Worm (Caenorhabditis elegans) whole organism, young adult: ENCODE results near the gene T28C12.6.
A peak's percentile ranks its signal among the peaks of the same experiment; 100 is the strongest.

Experiments used
- B0261.1 ChIP-seq: sonication (generic microtip); optimal IDR thresholded peaks from 2 replicates; lab custom pipeline; 2016; ENCODE audit warnings: mild to moderate bottlenecking, missing genetic modification characterization, moderate library complexity, missing compliant biosample characterization
- F37B4.10 ChIP-seq: fragments of 200-800 bp; sonication (Bioruptor generic); IDR thresholded peaks from 2 replicates; pipeline ENCODE4 v1.3.6; 2022; ENCODE audit warnings: missing genetic modification characterization, missing compliant biosample characterization
- F52B5.7 ChIP-seq: sonication (generic microtip); optimal IDR thresholded peaks from 2 replicates; lab custom pipeline; 2016; ENCODE audit warnings: mild to moderate bottlenecking, missing genetic modification characterization, missing compliant biosample characterization
- F55B11.4 ChIP-seq: sonication (generic microtip); optimal IDR thresholded peaks from 2 replicates; lab custom pipeline; 2016; ENCODE audit warnings: missing compliant biosample characterization, missing genetic modification characterization, borderline replicate concordance; ENCODE audit not compliant: insufficient read depth
- K12H6.12 ChIP-seq: fragments of 200-800 bp; sonication (Bioruptor generic); optimal IDR thresholded peaks from 2 replicates; lab custom pipeline; 2018; ENCODE audit warnings: mild to moderate bottlenecking, missing genetic modification characterization, missing compliant biosample characterization
- T26A5.8 ChIP-seq: sonication (generic microtip); optimal IDR thresholded peaks from 2 replicates; lab custom pipeline; 2016; ENCODE audit warnings: missing genetic modification characterization, missing compliant biosample characterization
- Y53G8AR.9 ChIP-seq: fragments of 200-800 bp; sonication (Bioruptor generic); conservative IDR thresholded peaks from 2 replicates; pipeline ENCODE4 v1.3.6; 2022; ENCODE audit warnings: missing genetic modification reagents, missing genetic modification characterization, missing compliant biosample characterization
- Y56A3A.18 ChIP-seq: fragments of 200-800 bp; sonication (Bioruptor generic); IDR thresholded peaks from 2 replicates; pipeline ENCODE4 v1.3.6; 2022; ENCODE audit warnings: missing genetic modification reagents, missing genetic modification characterization, missing compliant biosample characterization
- Y95B8A.8 ChIP-seq: fragments of 200-800 bp; sonication (Bioruptor generic); IDR thresholded peaks from 2 replicates; pipeline ENCODE4 v1.3.6; 2022; ENCODE audit warnings: missing genetic modification reagents, missing genetic modification characterization, missing compliant biosample characterization
- ama-1 ChIP-seq, 3 experiments: fragments of 150-350 bp in 1 of 3; sonication (generic microtip) in 2 of 3; optimal IDR thresholded peaks; 2 replicates each; lab custom pipeline; 2014 to 2018; ENCODE audit warnings: missing biosample characterization in 2 of 3, missing genetic modification characterization in 2 of 3, missing genetic modification reagents in 2 of 3
- attf-3 ChIP-seq: fragments of 200-800 bp; sonication (Bioruptor generic); conservative IDR thresholded peaks from 2 replicates; pipeline ENCODE4 v1.3.6; 2022; ENCODE audit warnings: missing genetic modification reagents, missing genetic modification characterization, missing compliant biosample characterization
- attf-5 ChIP-seq: fragments of 200-800 bp; sonication (Bioruptor generic); optimal IDR thresholded peaks from 2 replicates; lab custom pipeline; 2018; ENCODE audit warnings: mild to moderate bottlenecking, missing genetic modification characterization, missing compliant biosample characterization
- cebp-1 ChIP-seq, 2 experiments: fragments of 200-800 bp in 1 of 2; sonication (Bioruptor generic) in 1 of 2; sonication (generic microtip) in 1 of 2; IDR thresholded peaks in 1 of 2; optimal IDR thresholded peaks in 1 of 2; 2 replicates each; pipeline versions ENCODE4 v1.3.6 to Lab custom; 2017 to 2022; ENCODE audit warnings: missing compliant biosample characterization in 2 of 2, missing genetic modification characterization in 2 of 2, mild to moderate bottlenecking in 1 of 2, missing genetic modification reagents in 1 of 2, moderate library complexity in 1 of 2
- cebp-2 ChIP-seq: fragments of 200-800 bp; sonication (Bioruptor generic); IDR thresholded peaks from 2 replicates; pipeline ENCODE4 v1.3.6; 2022; ENCODE audit warnings: missing genetic modification characterization, missing compliant biosample characterization
- ceh-27 ChIP-seq: fragments of 200-800 bp; sonication (Bioruptor generic); optimal IDR thresholded peaks from 2 replicates; lab custom pipeline; 2018; ENCODE audit warnings: mild to moderate bottlenecking, missing genetic modification characterization, moderate library complexity, missing compliant biosample characterization
- chd-7 ChIP-seq: sonication (generic microtip); optimal IDR thresholded peaks from 2 replicates; lab custom pipeline; 2016; ENCODE audit warnings: mild to moderate bottlenecking, missing genetic modification characterization, moderate library complexity, missing compliant biosample characterization
- dox-1 ChIP-seq: fragments of 200-800 bp; sonication (Bioruptor generic); IDR thresholded peaks from 2 replicates; pipeline ENCODE4 v1.3.6; 2022; ENCODE audit warnings: missing genetic modification reagents, missing genetic modification characterization, missing compliant biosample characterization
- egrh-3 ChIP-seq: fragments of 200-800 bp; sonication (Bioruptor generic); IDR thresholded peaks from 2 replicates; pipeline ENCODE4 v1.3.6; 2022; ENCODE audit warnings: missing genetic modification reagents, missing genetic modification characterization, missing compliant biosample characterization
- gei-17 ChIP-seq: fragments of 200-800 bp; sonication (Bioruptor generic); optimal IDR thresholded peaks from 2 replicates; lab custom pipeline; 2018; ENCODE audit warnings: mild to moderate bottlenecking, missing genetic modification characterization, missing compliant biosample characterization
- him-1 ChIP-seq: sonication (generic microtip); optimal IDR thresholded peaks from 2 replicates; lab custom pipeline; 2016; ENCODE audit warnings: missing genotype, missing genetic modification reagents, missing genetic modification characterization, missing compliant biosample characterization
- hmg-1.2 ChIP-seq: fragments of 200-800 bp; sonication (Bioruptor generic); IDR thresholded peaks from 2 replicates; pipeline ENCODE4 v1.3.6; 2022; ENCODE audit warnings: missing genetic modification reagents, missing genetic modification characterization, missing compliant biosample characterization
- hrde-1 ChIP-seq: sonication (generic microtip); optimal IDR thresholded peaks from 2 replicates; lab custom pipeline; 2016; ENCODE audit warnings: missing genetic modification characterization, mild to moderate bottlenecking, missing compliant biosample characterization, moderate library complexity, missing genotype, missing genetic modification reagents, borderline replicate concordance
- hsf-1 ChIP-seq: fragments of 200-800 bp; sonication (Bioruptor generic); IDR thresholded peaks from 2 replicates; pipeline ENCODE4 v1.3.6; 2022; ENCODE audit warnings: missing genetic modification reagents, missing genetic modification characterization, missing compliant biosample characterization
- let-526 ChIP-seq: fragments of 200-800 bp; sonication (Bioruptor generic); IDR thresholded peaks from 2 replicates; pipeline ENCODE4 v1.3.6; 2022; ENCODE audit warnings: missing genetic modification reagents, missing genetic modification characterization, missing compliant biosample characterization
- let-607 ChIP-seq, 2 experiments: fragments of 200-800 bp in 1 of 2; sonication (Bioruptor generic) in 1 of 2; sonication (generic microtip) in 1 of 2; optimal IDR thresholded peaks; 2 replicates each; lab custom pipeline; 2016 to 2018; ENCODE audit warnings: mild to moderate bottlenecking in 2 of 2, missing compliant biosample characterization in 2 of 2, missing genetic modification characterization in 2 of 2, moderate library complexity in 2 of 2, missing genotype in 1 of 2
- lin-40 ChIP-seq: sonication (generic microtip); optimal IDR thresholded peaks from 2 replicates; lab custom pipeline; 2016; ENCODE audit warnings: missing genetic modification characterization, mild to moderate bottlenecking, missing compliant biosample characterization, missing genotype, missing genetic modification reagents
- mcd-1 ChIP-seq: fragments of 200-800 bp; sonication (Bioruptor generic); IDR thresholded peaks from 2 replicates; pipeline ENCODE4 v1.3.6; 2022; ENCODE audit warnings: missing genetic modification reagents, missing genetic modification characterization, missing compliant biosample characterization
- mel-28 ChIP-seq: sonication (generic microtip); optimal IDR thresholded peaks from 2 replicates; lab custom pipeline; 2016; ENCODE audit warnings: borderline replicate concordance, mild to moderate bottlenecking, missing genetic modification characterization, missing compliant biosample characterization
- nfya-2 ChIP-seq: fragments of 200-800 bp; sonication (Bioruptor generic); IDR thresholded peaks from 2 replicates; pipeline ENCODE4 v1.3.6; 2022; ENCODE audit warnings: missing genetic modification reagents, missing genetic modification characterization, missing compliant biosample characterization
- nhr-80 ChIP-seq: sonication (generic microtip); optimal IDR thresholded peaks from 2 replicates; lab custom pipeline; 2016; ENCODE audit warnings: missing genetic modification characterization, missing compliant biosample characterization
- pbrm-1 ChIP-seq: fragments of 200-800 bp; sonication (Bioruptor generic); IDR thresholded peaks from 2 replicates; pipeline ENCODE4 v1.3.6; 2022; ENCODE audit warnings: missing genetic modification reagents, missing genetic modification characterization, missing compliant biosample characterization
- pha-4 ChIP-seq: fragments of 150-350 bp; sonication (generic microtip); optimal IDR thresholded peaks from 2 replicates; lab custom pipeline; 2014; ENCODE audit warnings: missing biosample characterization, missing genetic modification reagents, missing genetic modification characterization
- rcor-1 ChIP-seq: fragments of 200-800 bp; sonication (Bioruptor generic); IDR thresholded peaks from 2 replicates; pipeline ENCODE4 v1.3.6; 2022; ENCODE audit warnings: missing genetic modification reagents, missing genetic modification characterization, missing compliant biosample characterization
- snpc-1.3 ChIP-seq: sonication (generic microtip); optimal IDR thresholded peaks from 2 replicates; lab custom pipeline; 2017; ENCODE audit warnings: missing genetic modification characterization, mild to moderate bottlenecking, missing compliant biosample characterization, antibody characterized with exemption, moderate library complexity, missing genotype, missing genetic modification reagents; ENCODE audit not compliant: insufficient read depth
- snpc-4 ChIP-seq, 5 experiments: fragments of 150-350 bp in 1 of 5; sonication (generic microtip) in 4 of 5; optimal IDR thresholded peaks; 2 replicates each; lab custom pipeline; 2014 to 2018; ENCODE audit warnings: missing genetic modification characterization in 5 of 5, missing biosample characterization in 3 of 5, antibody characterized with exemption in 2 of 5, mild to moderate bottlenecking in 2 of 5, missing compliant biosample characterization in 2 of 5, missing genotype in 2 of 5, moderate library complexity in 2 of 5, missing genetic modification reagents in 1 of 5
- somi-1 ChIP-seq: fragments of 200-800 bp; sonication (Bioruptor generic); optimal IDR thresholded peaks from 2 replicates; lab custom pipeline; 2018; ENCODE audit warnings: mild to moderate bottlenecking, missing genetic modification characterization, missing compliant biosample characterization
- sptf-2 ChIP-seq: fragments of 200-800 bp; sonication (Bioruptor generic); optimal IDR thresholded peaks from 2 replicates; lab custom pipeline; 2018; ENCODE audit warnings: mild to moderate bottlenecking, missing genetic modification characterization, missing compliant biosample characterization
- xnd-1 ChIP-seq: sonication (generic microtip); optimal IDR thresholded peaks from 2 replicates; lab custom pipeline; 2016; ENCODE audit warnings: missing genotype, missing genetic modification reagents, missing genetic modification characterization, missing compliant biosample characterization
- zfh-2 ChIP-seq: fragments of 200-800 bp; sonication (Bioruptor generic); conservative IDR thresholded peaks from 2 replicates; pipeline ENCODE4 v1.3.6; 2022; ENCODE audit warnings: missing genetic modification reagents, missing genetic modification characterization, missing compliant biosample characterization
- ztf-26 ChIP-seq: sonication (generic microtip); optimal IDR thresholded peaks from 2 replicates; lab custom pipeline; 2017; ENCODE audit warnings: missing genetic modification characterization, missing compliant biosample characterization
- ztf-28 ChIP-seq: fragments of 200-800 bp; sonication (Bioruptor generic); IDR thresholded peaks from 2 replicates; pipeline ENCODE4 v1.3.6; 2022; ENCODE audit warnings: missing genetic modification reagents, missing genetic modification characterization, missing compliant biosample characterization
- ztf-6 ChIP-seq: fragments of 200-800 bp; sonication (Bioruptor generic); IDR thresholded peaks from 2 replicates; pipeline ENCODE4 v1.3.6; 2022; ENCODE audit warnings: missing genetic modification reagents, missing genetic modification characterization, missing compliant biosample characterization

T28C12.6 gene

ce11 chrV:6352350-6352749, 16.4 kb upstream of the T28C12.6 start:
- no peak for TF ChIP-seq ama-1 (optimal IDR thresholded peaks at IDR 0.05; lab: Kevin White, UChicago)
- TF ChIP-seq ama-1 (GFP tag; optimal IDR thresholded peaks at IDR 0.05; lab: Kevin White, UChicago), result no peak
- TF ChIP-seq rcor-1 (GFP tag; lab: Robert Waterston, UW), result no peak
- TF ChIP-seq F52B5.7 (tag; lab: Kevin White, UChicago), result no peak
- no peak for TF ChIP-seq xnd-1 (tag; lab: Kevin White, UChicago)
- TF ChIP-seq ztf-28 (GFP tag; lab: Robert Waterston, UW), result 0 out of 2 replicates have a peak, but pooled peaks have one; percentile 7
- TF ChIP-seq, all 124 proteins: peak for 1

- TF ChIP-seq F55B11.4 (tag; lab: Kevin White, UChicago) (no peak), Y56A3A.18 (GFP tag; lab: Robert Waterston, UW) (0 out of 2 replicates have a peak, but pooled peaks have one; percentile 20), K12H6.12 (no peak)
Observed at ce11 chrV:6351122-6351521, 15.2 kb upstream of the T28C12.6 start.

DNA sequence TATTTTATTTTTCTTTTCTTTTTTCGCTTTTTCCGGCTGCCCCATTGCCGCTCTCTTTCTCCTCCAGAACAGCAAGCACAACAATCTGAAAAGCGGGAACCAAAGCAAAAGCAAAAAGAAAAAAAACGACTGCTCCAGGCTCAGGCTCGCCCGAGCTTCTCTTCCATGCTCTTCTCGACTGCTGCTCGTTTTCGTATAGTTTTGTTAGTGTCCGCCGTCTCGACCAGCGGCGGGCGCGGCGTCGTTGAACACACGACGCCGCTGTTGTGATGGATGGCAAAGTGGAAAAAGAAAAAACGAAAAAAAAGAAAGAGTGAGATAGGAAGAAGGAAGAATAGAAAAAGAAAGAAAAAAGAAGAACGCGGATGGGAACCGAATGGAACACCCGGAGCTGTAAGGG, 14.2 kb upstream of the T28C12.6 start:
- no peak for TF ChIP-seq B0261.1 (tag; lab: Kevin White, UChicago)
- no peak for TF ChIP-seq sptf-2 (GFP tag; lab: Kevin White, UChicago)
- TF ChIP-seq chd-7, result no peak
- TF ChIP-seq F37B4.10 (GFP tag; lab: Robert Waterston, UW), result no peak
- TF ChIP-seq snpc-1.3 (tag; lab: Kevin White, UChicago), result no peak
- TF ChIP-seq ceh-27, result no peak
- TF ChIP-seq egrh-3 (GFP tag; lab: Robert Waterston, UW), result 0 out of 2 replicates have a peak, but pooled peaks have one; percentile 30
- TF ChIP-seq ama-1 (optimal IDR thresholded peaks at IDR 0.05; lab: Kevin White, UChicago), result no peak
- peak in 1 of 2 experiments; percentile 36 for TF ChIP-seq ama-1 (GFP tag; optimal IDR thresholded peaks at IDR 0.05; lab: Kevin White, UChicago)
- TF ChIP-seq let-607 (tag; optimal IDR thresholded peaks at IDR 0.05; lab: Kevin White, UChicago), result no peak
- TF ChIP-seq attf-3 (GFP tag; lab: Robert Waterston, UW), result no peak
- peak; percentile 96 for TF ChIP-seq zfh-2 (GFP tag; lab: Robert Waterston, UW)
- TF ChIP-seq mcd-1, result 0 out of 2 replicates have a peak, but pooled peaks have one; percentile 21
- TF ChIP-seq somi-1, result peak; percentile 16
- TF ChIP-seq him-1 (tag; lab: Kevin White, UChicago), result no peak
- TF ChIP-seq hsf-1, result no peak
- no peak for TF ChIP-seq ztf-6 (GFP tag; lab: Robert Waterston, UW)
- TF ChIP-seq T26A5.8 (tag; lab: Kevin White, UChicago), result no peak
- no peak for TF ChIP-seq let-526 (GFP tag; lab: Robert Waterston, UW)
- TF ChIP-seq lin-40, result no peak
- no peak for TF ChIP-seq dox-1
- no peak for TF ChIP-seq Y53G8AR.9 (GFP tag; lab: Robert Waterston, UW)
- TF ChIP-seq snpc-4 (GFP tag; optimal IDR thresholded peaks at IDR 0.05; lab: Kevin White, UChicago), result no peak
- TF ChIP-seq snpc-4 (tag; optimal IDR thresholded peaks at IDR 0.05; lab: Kevin White, UChicago), result peak in 2 of 4 experiments; percentile 13 to 17
- no peak for TF ChIP-seq hmg-1.2 (GFP tag; lab: Robert Waterston, UW)
- TF ChIP-seq ztf-26 (tag; lab: Kevin White, UChicago), result no peak
- no peak for TF ChIP-seq pbrm-1 (GFP tag; lab: Robert Waterston, UW)
- TF ChIP-seq hrde-1 (tag; lab: Kevin White, UChicago), result no peak
- no peak for TF ChIP-seq gei-17 (GFP tag; lab: Kevin White, UChicago)
- no peak for TF ChIP-seq cebp-2
- peak; percentile 43 for TF ChIP-seq K12H6.12
- TF ChIP-seq cebp-1 (GFP tag; IDR thresholded peaks at IDR 0.05; lab: Robert Waterston, UW), result no peak
- peak; percentile 22 for TF ChIP-seq cebp-1 (tag; optimal IDR thresholded peaks at IDR 0.05; lab: Kevin White, UChicago)
- TF ChIP-seq nfya-2 (GFP tag; lab: Robert Waterston, UW), result no peak
- no peak for TF ChIP-seq Y95B8A.8
- no peak for TF ChIP-seq mel-28 (tag; lab: Kevin White, UChicago)
- TF ChIP-seq pha-4 (tag; lab: Kevin White, UChicago), result no peak
- no peak for TF ChIP-seq nhr-80 (tag; lab: Kevin White, UChicago)
- TF ChIP-seq attf-5 (GFP tag; lab: Kevin White, UChicago), result no peak
